Worm (Caenorhabditis elegans): ENCODE data around the gene irg-3.
"Not testable (repeated sequence)": the region's sequence is repeated elsewhere in the genome, so short reads cannot be mapped to it uniquely, and the experiment has no call there.

irg-3 gene

ce11 chrV:2592173-2592676, at the start of gene irg-3:
TSS of gene irg-3 (plus strand) at chrV:2592591.
- TF ChIP-seq nhr-25 (tag; optimal IDR thresholded peaks at IDR 0.05; ENCODE audit: borderline replicate concordance, insufficient read depth), result no peak
- TF ChIP-seq dmd-9 (GFP tag; IDR thresholded peaks at IDR 0.05), result no peak
- no peak for TF ChIP-seq F44E2.7 (GFP tag; IDR thresholded peaks at IDR 0.05)
- TF ChIP-seq pha-4 (GFP tag; IDR thresholded peaks at IDR 0.05), result no peak
- no peak for TF ChIP-seq pha-4 (tag; optimal IDR thresholded peaks at IDR 0.05)
- TF ChIP-seq dpl-1 (GFP tag; optimal IDR thresholded peaks at IDR 0.05), result no peak
- peak; percentile 10 for TF ChIP-seq hlh-11 (tag; optimal IDR thresholded peaks at IDR 0.05)
- TF ChIP-seq nhr-28 (tag; optimal IDR thresholded peaks at IDR 0.05), result peak; percentile 45
- no peak for TF ChIP-seq hlh-30 (tag; optimal IDR thresholded peaks at IDR 0.05; ENCODE audit: insufficient read depth)
- TF ChIP-seq aha-1 (tag), result peak; percentile 52
- TF ChIP-seq dmd-6 (GFP tag; IDR thresholded peaks at IDR 0.05), result peak; percentile 65
- TF ChIP-seq set-16 (GFP tag; IDR thresholded peaks at IDR 0.05), result no peak
- TF ChIP-seq zfp-2 (tag; optimal IDR thresholded peaks at IDR 0.05), result no peak

ce11 chrV:2561390-2561789, 31.0 kb upstream of the irg-3 start, which contains the start of gene gst-10:
TSS of gene gst-10 (plus strand) at chrV:2561690.
- TF ChIP-seq daf-16 (GFP tag; optimal IDR thresholded peaks at IDR 0.05); daf-16 (tag; optimal IDR thresholded peaks at IDR 0.05); ceh-28 (tag; optimal IDR thresholded peaks at IDR 0.05); mxl-3 (GFP tag; optimal IDR thresholded peaks at IDR 0.05): not testable (repeated sequence)

- TF ChIP-seq jun-1 (tag; optimal IDR thresholded peaks at IDR 0.05) (no peak), duxl-1 (tag; optimal IDR thresholded peaks at IDR 0.05; ENCODE audit: poor library complexity) (no peak), nhr-25 (tag; optimal IDR thresholded peaks at IDR 0.05; ENCODE audit: borderline replicate concordance, insufficient read depth) (no peak), mes-2 (tag; optimal IDR thresholded peaks at IDR 0.05; ENCODE audit: poor library complexity, severe bottlenecking) (no peak), nhr-28 (tag; optimal IDR thresholded peaks at IDR 0.05) (peak; percentile 37), pqm-1 (tag; optimal IDR thresholded peaks at IDR 0.05) (peak; percentile 55), unc-39 (tag; optimal IDR thresholded peaks at IDR 0.05) (no peak), ceh-32 (tag; optimal IDR thresholded peaks at IDR 0.05; ENCODE audit: poor library complexity) (no peak), fos-1 (tag; optimal IDR thresholded peaks at IDR 0.05) (no peak), F10B5.3 (tag; optimal IDR thresholded peaks at IDR 0.05) (no peak), ces-1 (GFP tag; optimal IDR thresholded peaks at IDR 0.05) (no peak), Y75B8A.6 (GFP tag; IDR thresholded peaks at IDR 0.05) (no peak), daf-19 (GFP tag; conservative IDR thresholded peaks at IDR 0.05) (no peak), nhr-102 (tag; optimal IDR thresholded peaks at IDR 0.05) (no peak), dve-1 (tag; optimal IDR thresholded peaks at IDR 0.05; ENCODE audit: insufficient read depth) (peak; percentile 14), T20F7.1 (GFP tag; optimal IDR thresholded peaks at IDR 0.05) (no peak), tra-1 (GFP tag; IDR thresholded peaks at IDR 0.05) (no peak), saeg-2 (GFP tag; IDR thresholded peaks at IDR 0.05) (no peak), daf-16 (GFP tag; optimal IDR thresholded peaks at IDR 0.05) (no peak), daf-16 (tag; optimal IDR thresholded peaks at IDR 0.05) (no peak), spr-3 (GFP tag; optimal IDR thresholded peaks at IDR 0.05) (no peak), hlh-30 (tag; optimal IDR thresholded peaks at IDR 0.05; ENCODE audit: insufficient read depth) (no peak), ztf-11 (tag; optimal IDR thresholded peaks at IDR 0.05) (no peak), ceh-28 (tag; optimal IDR thresholded peaks at IDR 0.05) (no peak), unc-62 (GFP tag; optimal IDR thresholded peaks at IDR 0.05 in 1 of 2) (no peak), unc-62 (tag; optimal IDR thresholded peaks at IDR 0.05) (no peak), dmd-6 (GFP tag; IDR thresholded peaks at IDR 0.05) (peak; percentile 57; the same call in 1 of the 2 replicates), mep-1 (tag; optimal IDR thresholded peaks at IDR 0.05) (no peak)
These were observed 26.9 kb upstream of the irg-3 start, which contains the start of gene Y45G12C.1 for ce11 chrV:2565525-2565924. TSS of gene Y45G12C.1 (plus strand) at chrV:2565683.
